Fruit fly (Drosophila melanogaster) whole organism, embryonic: ENCODE results near the gene Ndfip.

Experiments used
- Blimp-1 ChIP-seq: fragments of 200-800 bp; sonication (Bioruptor generic); optimal IDR thresholded peaks from 3 replicates; lab custom pipeline; 2018; ENCODE audit warnings: missing biosample characterization, missing genetic modification characterization, mild to moderate bottlenecking, moderate library complexity, missing genetic modification reagents
- CG10209 ChIP-seq: fragments of 200-800 bp; sonication (Bioruptor generic); optimal IDR thresholded peaks from 3 replicates; lab custom pipeline; 2017; ENCODE audit warnings: missing biosample characterization, mild to moderate bottlenecking, missing genetic modification characterization, missing genetic modification reagents
- CG10366 ChIP-seq: fragments of 200-800 bp; sonication (Bioruptor generic); IDR thresholded peaks from 2 replicates; pipeline ENCODE4 v1.3.6; 2022; ENCODE audit warnings: missing biosample characterization, missing genetic modification characterization
- CG10543 ChIP-seq: fragments of 200-800 bp; sonication (Bioruptor generic); optimal IDR thresholded peaks from 3 replicates; lab custom pipeline; 2017; ENCODE audit warnings: missing biosample characterization, mild to moderate bottlenecking, missing genetic modification characterization, moderate library complexity
- CG10654 ChIP-seq: fragments of 200-800 bp; sonication (Bioruptor generic); optimal IDR thresholded peaks from 2 replicates; lab custom pipeline; 2016; ENCODE audit warnings: missing biosample characterization, missing genetic modification characterization
- CG11085 ChIP-seq: fragments of 200-800 bp; sonication (Bioruptor generic); IDR thresholded peaks from 2 replicates; pipeline ENCODE4 v1.3.6; 2022; ENCODE audit warnings: missing biosample characterization, missing genetic modification characterization
- CG1603 ChIP-seq: fragments of 200-800 bp; sonication (Bioruptor generic); optimal IDR thresholded peaks from 2 replicates; lab custom pipeline; 2019; ENCODE audit warnings: missing biosample characterization, mild to moderate bottlenecking, missing genetic modification characterization, moderate library complexity
- CG3065 ChIP-seq: fragments of 200-800 bp; sonication (Bioruptor generic); optimal IDR thresholded peaks from 2 replicates; lab custom pipeline; 2016; ENCODE audit warnings: missing biosample characterization, missing genetic modification characterization
- CG4820 ChIP-seq: fragments of 200-800 bp; sonication (Bioruptor generic); optimal IDR thresholded peaks from 3 replicates; lab custom pipeline; 2016; ENCODE audit warnings: missing biosample characterization, missing genetic modification characterization
- CG6654 ChIP-seq: fragments of 200-800 bp; sonication (Bioruptor generic); optimal IDR thresholded peaks from 2 replicates; lab custom pipeline; 2017; ENCODE audit warnings: missing biosample characterization, mild to moderate bottlenecking, missing genetic modification characterization
- CG6683 ChIP-seq: fragments of 200-800 bp; sonication (Bioruptor generic); optimal IDR thresholded peaks from 2 replicates; lab custom pipeline; 2017; ENCODE audit warnings: missing biosample characterization, mild to moderate bottlenecking, missing genetic modification characterization, missing genetic modification reagents
- CG6689 ChIP-seq: fragments of 200-800 bp; sonication (Bioruptor generic); IDR thresholded peaks from 2 replicates; pipeline ENCODE4 v1.3.6; 2022; ENCODE audit warnings: missing biosample characterization, missing genetic modification characterization
- CG6813 ChIP-seq: fragments of 200-800 bp; sonication (Bioruptor generic); optimal IDR thresholded peaks from 2 replicates; lab custom pipeline; 2017; ENCODE audit warnings: missing biosample characterization, missing genetic modification characterization, mild to moderate bottlenecking, moderate library complexity, missing genetic modification reagents
- CG9876 ChIP-seq: fragments of 200-800 bp; sonication (Bioruptor generic); optimal IDR thresholded peaks from 2 replicates; lab custom pipeline; 2016; ENCODE audit warnings: missing biosample characterization, missing genetic modification characterization
- CkIIα-i1 ChIP-seq: fragments of 200-800 bp; sonication (Bioruptor generic); IDR thresholded peaks from 2 replicates; pipeline ENCODE4 v1.3.6; 2022; ENCODE audit warnings: missing biosample characterization, missing genetic modification characterization
- Dbx ChIP-seq: fragments of 200-800 bp; sonication (Bioruptor generic); IDR thresholded peaks from 3 replicates; pipeline ENCODE4 v1.3.6; 2022; ENCODE audit warnings: missing biosample characterization, missing genetic modification characterization
- Elba2 ChIP-seq: fragments of 200-800 bp; sonication (Bioruptor generic); optimal IDR thresholded peaks from 3 replicates; lab custom pipeline; 2016; ENCODE audit warnings: missing biosample characterization, missing genetic modification characterization
- Fer2 ChIP-seq: fragments of 200-800 bp; sonication (Bioruptor generic); optimal IDR thresholded peaks from 2 replicates; lab custom pipeline; 2018; ENCODE audit warnings: missing biosample characterization, mild to moderate bottlenecking, missing genetic modification characterization, moderate library complexity
- Hey ChIP-seq: fragments of 200-800 bp; sonication (Bioruptor generic); optimal IDR thresholded peaks from 3 replicates; lab custom pipeline; 2018; ENCODE audit warnings: missing biosample characterization, mild to moderate bottlenecking, missing genetic modification characterization
- Hsf ChIP-seq: fragments of 200-800 bp; sonication (Bioruptor generic); optimal IDR thresholded peaks from 3 replicates; lab custom pipeline; 2016; ENCODE audit warnings: missing biosample characterization, missing genetic modification characterization
- Jarid2 ChIP-seq: fragments of 200-800 bp; sonication (Bioruptor generic); optimal IDR thresholded peaks from 3 replicates; lab custom pipeline; 2017; ENCODE audit warnings: mild to moderate bottlenecking, missing biosample characterization, missing genetic modification reagents, missing genetic modification characterization
- NC2α ChIP-seq: fragments of 200-800 bp; sonication (Bioruptor generic); optimal IDR thresholded peaks from 2 replicates; lab custom pipeline; 2016; ENCODE audit warnings: missing biosample characterization, missing genetic modification characterization
- Neu2 ChIP-seq: fragments of 200-800 bp; sonication (Bioruptor generic); optimal IDR thresholded peaks from 3 replicates; lab custom pipeline; 2016; ENCODE audit warnings: missing biosample characterization, missing genetic modification characterization, borderline replicate concordance
- PHDP ChIP-seq: fragments of 200-800 bp; sonication (Bioruptor generic); optimal IDR thresholded peaks from 3 replicates; lab custom pipeline; 2018; ENCODE audit warnings: missing biosample characterization, mild to moderate bottlenecking, missing genetic modification characterization, moderate library complexity
- Side ChIP-seq: fragments of 200-800 bp; sonication (Bioruptor generic); optimal IDR thresholded peaks from 2 replicates; lab custom pipeline; 2016; ENCODE audit warnings: missing biosample characterization, missing genetic modification characterization
- Taf1 ChIP-seq: fragments of 200-800 bp; sonication (Bioruptor generic); IDR thresholded peaks from 2 replicates; pipeline ENCODE4 v1.3.6; 2022; ENCODE audit warnings: missing biosample characterization, missing genetic modification characterization
- Tbp ChIP-seq: fragments of >200 bp; optimal IDR thresholded peaks from 2 replicates; lab custom pipeline; 2018; ENCODE audit warnings: missing biosample characterization, missing genetic modification characterization
- Trl ChIP-seq, 3 experiments: fragments of >200 bp in 2 of 3; fragments of 200-800 bp in 1 of 3; sonication (Bioruptor generic) in 1 of 3; optimal IDR thresholded peaks; 2 replicates in 1 of 3; 3 replicates in 2 of 3; lab custom pipeline; 2016 to 2017; ENCODE audit warnings: missing biosample characterization in 1 of 3, missing genetic modification characterization in 1 of 3
- Xrp1 ChIP-seq: fragments of 200-800 bp; sonication (Bioruptor generic); IDR thresholded peaks from 2 replicates; pipeline ENCODE4 v1.3.6; 2022; ENCODE audit warnings: missing biosample characterization, missing genetic modification characterization
- YL-1 ChIP-seq: fragments of 200-800 bp; sonication (Bioruptor generic); optimal IDR thresholded peaks from 3 replicates; lab custom pipeline; 2017; ENCODE audit warnings: missing biosample characterization, mild to moderate bottlenecking, missing genetic modification characterization
- aop ChIP-seq: fragments of 200-800 bp; sonication (Bioruptor generic); IDR thresholded peaks from 2 replicates; pipeline ENCODE4 v1.3.6; 2022; ENCODE audit warnings: missing biosample characterization, missing genetic modification characterization
- az2 ChIP-seq: fragments of 200-800 bp; sonication (Bioruptor generic); optimal IDR thresholded peaks from 3 replicates; lab custom pipeline; 2016; ENCODE audit warnings: missing biosample characterization, missing genetic modification characterization
- cas ChIP-seq: fragments of 200-800 bp; sonication (Bioruptor generic); IDR thresholded peaks from 2 replicates; pipeline ENCODE4 v1.3.6; 2022; ENCODE audit warnings: missing biosample characterization, missing genetic modification characterization
- cato ChIP-seq: fragments of 200-800 bp; sonication (Bioruptor generic); optimal IDR thresholded peaks from 2 replicates; lab custom pipeline; 2016; ENCODE audit warnings: missing biosample characterization, missing genetic modification characterization, borderline replicate concordance
- dimm ChIP-seq: fragments of 200-800 bp; sonication (Bioruptor generic); IDR thresholded peaks from 2 replicates; pipeline ENCODE4 v1.3.6; 2022; ENCODE audit warnings: missing biosample characterization, missing genetic modification characterization
- disco-r ChIP-seq: fragments of 200-800 bp; sonication (Bioruptor generic); optimal IDR thresholded peaks from 2 replicates; lab custom pipeline; 2016; ENCODE audit warnings: missing biosample characterization, missing genetic modification characterization
- dpn ChIP-seq, 2 experiments: fragments of 200-800 bp; sonication (Bioruptor generic); optimal IDR thresholded peaks; 3 replicates each; lab custom pipeline; 2016; ENCODE audit warnings: missing biosample characterization in 2 of 2, missing genetic modification characterization in 2 of 2
- fd102C ChIP-seq: fragments of 200-800 bp; sonication (Bioruptor generic); optimal IDR thresholded peaks from 2 replicates; lab custom pipeline; 2018; ENCODE audit warnings: missing biosample characterization, mild to moderate bottlenecking, missing genetic modification characterization, moderate library complexity
- grn ChIP-seq: fragments of 200-800 bp; sonication (Bioruptor generic); optimal IDR thresholded peaks from 3 replicates; lab custom pipeline; 2017; ENCODE audit warnings: missing biosample characterization, missing genetic modification characterization
- hkb ChIP-seq, 2 experiments: fragments of 200-800 bp in 1 of 2; fragments of >200 bp in 1 of 2; sonication (Bioruptor generic) in 1 of 2; IDR thresholded peaks in 1 of 2; optimal IDR thresholded peaks in 1 of 2; 2 replicates each; pipeline versions ENCODE4 v1.3.6 to Lab custom; 2017 to 2022; ENCODE audit warnings: missing biosample characterization in 1 of 2, missing genetic modification characterization in 1 of 2
- lmd ChIP-seq: fragments of 200-800 bp; sonication (Bioruptor generic); IDR thresholded peaks from 2 replicates; pipeline ENCODE4 v1.3.6; 2022; ENCODE audit warnings: missing biosample characterization, missing genetic modification characterization
- luna ChIP-seq: fragments of 200-800 bp; sonication (Bioruptor generic); optimal IDR thresholded peaks from 2 replicates; lab custom pipeline; 2016; ENCODE audit warnings: missing biosample characterization, missing genetic modification characterization
- prd ChIP-seq, 3 experiments: fragments of >200 bp in 2 of 3; fragments of 200-800 bp in 1 of 3; sonication (Bioruptor generic) in 1 of 3; optimal IDR thresholded peaks in 2 of 3; IDR thresholded peaks in 1 of 3; 2 replicates in 2 of 3; 3 replicates in 1 of 3; pipeline versions ENCODE4 v1.3.6 to Lab custom; 2017 to 2022; ENCODE audit warnings: missing biosample characterization in 1 of 3, missing genetic modification characterization in 1 of 3
- ro ChIP-seq: fragments of 200-800 bp; sonication (Bioruptor generic); IDR thresholded peaks from 2 replicates; pipeline ENCODE4 v1.3.6; 2022; ENCODE audit warnings: missing biosample characterization, missing genetic modification characterization
- sc ChIP-seq, 3 experiments: fragments of >200 bp in 2 of 3; fragments of 200-800 bp in 1 of 3; sonication (Bioruptor generic) in 1 of 3; optimal IDR thresholded peaks; 2 replicates in 2 of 3; 3 replicates in 1 of 3; lab custom pipeline; 2017; ENCODE audit warnings: mild to moderate bottlenecking in 1 of 3, missing biosample characterization in 1 of 3, missing genetic modification characterization in 1 of 3, missing genetic modification reagents in 1 of 3
- shn ChIP-seq: fragments of 200-800 bp; sonication (Bioruptor generic); optimal IDR thresholded peaks from 3 replicates; lab custom pipeline; 2016; ENCODE audit warnings: missing biosample characterization, missing genetic modification characterization
- sisA ChIP-seq: fragments of 200-800 bp; sonication (Bioruptor generic); IDR thresholded peaks from 2 replicates; pipeline ENCODE4 v1.3.6; 2022; ENCODE audit warnings: missing biosample characterization, missing genetic modification characterization
- sr ChIP-seq: fragments of 200-800 bp; sonication (Bioruptor generic); IDR thresholded peaks from 3 replicates; pipeline ENCODE4 v1.3.6; 2022; ENCODE audit warnings: missing biosample characterization, missing genetic modification characterization
- tap ChIP-seq: fragments of 200-800 bp; optimal IDR thresholded peaks from 3 replicates; lab custom pipeline; 2019; ENCODE audit warnings: missing biosample characterization, mild to moderate bottlenecking, missing genetic modification characterization, moderate library complexity
- unpg ChIP-seq: fragments of 200-800 bp; sonication (Bioruptor generic); optimal IDR thresholded peaks from 3 replicates; lab custom pipeline; 2018; ENCODE audit warnings: missing biosample characterization, mild to moderate bottlenecking, missing genetic modification characterization, moderate library complexity

The Ndfip gene

DNA sequence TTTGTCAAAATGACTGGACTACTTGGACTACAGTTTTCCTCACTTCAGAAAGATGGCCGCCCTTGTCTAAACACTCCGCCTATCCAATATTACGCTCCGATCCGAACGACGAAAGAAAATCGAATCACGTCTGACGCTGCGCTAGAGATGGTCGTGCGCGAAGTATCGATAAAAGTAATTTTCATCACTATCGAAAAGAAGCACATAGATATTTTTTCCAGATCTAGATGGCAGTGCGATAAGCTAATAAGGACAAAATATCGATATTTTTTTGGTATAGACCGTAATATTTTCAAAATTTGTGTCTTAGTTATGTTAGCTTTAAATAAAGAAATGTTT lies 9.2 kb downstream of the Ndfip start, which contains the start of gene Pep (continued):
- TF ChIP-seq Trl (optimal IDR thresholded peaks at IDR 0.05; lab: Kevin White, UChicago) = no peak
- peak; percentile 40 for TF ChIP-seq Trl (GFP tag; optimal IDR thresholded peaks at IDR 0.05; lab: Kevin White, UChicago)
- no peak for TF ChIP-seq CG9876
- TF ChIP-seq Neu2 (GFP tag; lab: Kevin White, UChicago) = no peak
- no peak for TF ChIP-seq Blimp-1 (GFP tag; lab: Kevin White, UChicago)
- TF ChIP-seq ro (GFP tag; lab: Robert Waterston, UW) = no peak
- no peak for TF ChIP-seq CG11085
- TF ChIP-seq NC2α = peak; percentile 1
- no peak for TF ChIP-seq CG4820
- no peak for TF ChIP-seq fd102C (GFP tag; lab: Kevin White, UChicago)
- TF ChIP-seq YL-1 (GFP tag; lab: Kevin White, UChicago) = peak; percentile 64
- TF ChIP-seq CG10654 = no peak
- TF ChIP-seq CG10543 (GFP tag; lab: Kevin White, UChicago) = no peak
- TF ChIP-seq PHDP (tag; lab: Kevin White, UChicago) = peak; percentile 33
- no peak for TF ChIP-seq cato (GFP tag; lab: Kevin White, UChicago)
- no peak for TF ChIP-seq CG10209
- peak; percentile 11 for TF ChIP-seq Hsf (GFP tag; lab: Kevin White, UChicago)
- TF ChIP-seq Side (GFP tag; lab: Kevin White, UChicago) = peak; percentile 49
- TF ChIP-seq grn (GFP tag; lab: Kevin White, UChicago) = peak; percentile 99
- TF ChIP-seq Jarid2 = peak; percentile 60
- TF ChIP-seq CkIIα-i1 (GFP tag; lab: Robert Waterston, UW) = no peak
- TF ChIP-seq shn (GFP tag; lab: Kevin White, UChicago) = peak; percentile 20
- TF ChIP-seq dimm (GFP tag; lab: Robert Waterston, UW) = no peak
- TF ChIP-seq tap = no peak
- no peak for TF ChIP-seq aop (GFP tag; lab: Robert Waterston, UW)
- TF ChIP-seq Dbx (GFP tag; lab: Robert Waterston, UW) = peak; percentile 63; the same call in 1 of the 3 replicates
- no peak for TF ChIP-seq Elba2 (GFP tag; lab: Kevin White, UChicago)
- no peak for TF ChIP-seq Hey (tag; lab: Kevin White, UChicago)
- peak; percentile 14 for TF ChIP-seq unpg (GFP tag; lab: Kevin White, UChicago)
- TF ChIP-seq hkb (optimal IDR thresholded peaks at IDR 0.05; lab: Kevin White, UChicago) = no peak
- TF ChIP-seq hkb (GFP tag; IDR thresholded peaks at IDR 0.05; lab: Robert Waterston, UW) = peak; percentile 46; the same call in 1 of the 2 replicates
- no peak for TF ChIP-seq prd (optimal IDR thresholded peaks at IDR 0.05; lab: Kevin White, UChicago)
- no peak for TF ChIP-seq prd (GFP tag; IDR thresholded peaks at IDR 0.05; lab: Robert Waterston, UW)
- TF ChIP-seq luna = peak; percentile 30
- no peak for TF ChIP-seq Tbp
- TF ChIP-seq dpn (GFP tag; optimal IDR thresholded peaks at IDR 0.05; lab: Kevin White, UChicago) = peak; percentile 16 to 46
- no peak for TF ChIP-seq CG10366 (GFP tag; lab: Robert Waterston, UW)
- no peak for TF ChIP-seq az2 (GFP tag; lab: Kevin White, UChicago)
- TF ChIP-seq CG1603 = peak; percentile 86
- no peak for TF ChIP-seq cas (GFP tag; lab: Robert Waterston, UW)
- no peak for TF ChIP-seq Taf1 (GFP tag; lab: Robert Waterston, UW)
- no peak for TF ChIP-seq Fer2
- TF ChIP-seq sc (optimal IDR thresholded peaks at IDR 0.05; lab: Kevin White, UChicago) = no peak
- TF ChIP-seq sc (GFP tag; optimal IDR thresholded peaks at IDR 0.05; lab: Kevin White, UChicago) = no peak
- TF ChIP-seq CG6689 (GFP tag; lab: Robert Waterston, UW) = no peak
- no peak for TF ChIP-seq CG6683
- no peak for TF ChIP-seq CG3065
- no peak for TF ChIP-seq CG6813 (GFP tag; lab: Kevin White, UChicago)
- TF ChIP-seq disco-r = no peak
- peak; percentile 24; the same call in 1 of the 2 replicates for TF ChIP-seq Xrp1 (GFP tag; lab: Robert Waterston, UW)
- TF ChIP-seq CG6654 (GFP tag; lab: Kevin White, UChicago) = no peak
- no peak for TF ChIP-seq sisA (GFP tag; lab: Robert Waterston, UW)
- TF ChIP-seq lmd = no peak
- TF ChIP-seq sr (GFP tag; lab: Robert Waterston, UW) = no peak
